Worm (Caenorhabditis elegans) whole organism, late embryonic: Measurements from ENCODE around the gene uso-1.

Source experiments
- nhr-11 ChIP-seq: fragments of 150-350 bp; optimal IDR thresholded peaks from 2 replicates; lab custom pipeline; 2014; ENCODE audit warnings: missing biosample characterization, missing genetic modification characterization
- pha-4 ChIP-seq: fragments of 150-350 bp; optimal IDR thresholded peaks from 2 replicates; lab custom pipeline; 2018; ENCODE audit warnings: missing biosample characterization, missing genetic modification reagents, missing genetic modification characterization

- no peak for TF ChIP-seq pha-4 (tag; lab: Kevin White, UChicago)
- TF ChIP-seq nhr-11 = no peak
Observed at ce11 chrIV:13415739-13416271, 38.8 kb downstream of the uso-1 start, which contains the start of the genes pik-1 and aptf-2.
